Worm (Caenorhabditis elegans): ENCODE measurements around the gene srx-39.

- no peak for TF ChIP-seq ztf-11 (tag; optimal IDR thresholded peaks at IDR 0.05)
- TF ChIP-seq snpc-4 (tag; optimal IDR thresholded peaks at IDR 0.05): no peak
- no peak for TF ChIP-seq unc-39 (tag; optimal IDR thresholded peaks at IDR 0.05)
Measured at ce11 chrV:5194508-5194907, 36.9 kb upstream of the srx-39 start, which contains the start of gene abu-8.

All from whole organism, mixed stage, embryonic.